Fruit fly (Drosophila melanogaster): ENCODE measurements around the gene mus302.

DNA sequence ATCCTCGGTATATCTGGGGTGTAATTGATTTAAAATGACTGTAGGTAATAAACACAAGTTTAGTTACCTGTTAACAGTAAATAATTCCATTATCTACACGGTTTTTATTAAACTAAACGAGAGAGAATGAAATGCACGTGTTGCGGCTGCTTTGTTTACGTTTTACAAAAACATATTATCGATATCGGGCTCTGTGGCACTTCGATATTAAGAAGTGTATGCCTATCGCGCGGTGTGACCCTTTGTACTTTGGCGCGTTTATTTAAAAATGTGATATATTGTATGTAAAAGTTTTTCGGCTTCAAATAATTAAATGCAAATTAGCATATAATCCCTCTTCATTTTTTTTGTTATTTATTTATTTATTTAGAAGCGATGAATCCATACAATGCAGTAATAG, 48.9 kb downstream of the mus302 start, which contains the start of gene Dbp73D:
- TF ChIP-seq Mnt (GFP tag; optimal IDR thresholded peaks at IDR 0.05) (peak; percentile 98), CG33017 (tag; optimal IDR thresholded peaks at IDR 0.05) (no peak), tj (GFP tag; optimal IDR thresholded peaks at IDR 0.05) (no peak), Hr96 (GFP tag; optimal IDR thresholded peaks at IDR 0.05) (no peak), CG7045 (GFP tag; optimal IDR thresholded peaks at IDR 0.05) (no peak), cic (GFP tag; optimal IDR thresholded peaks at IDR 0.05) (no peak), CG7101 (tag; optimal IDR thresholded peaks at IDR 0.05) (no peak), CG1620 (GFP tag; optimal IDR thresholded peaks at IDR 0.05) (no peak), CG5204 (GFP tag; optimal IDR thresholded peaks at IDR 0.05) (no peak), CG11617 (GFP tag; optimal IDR thresholded peaks at IDR 0.05) (no peak), pad (GFP tag; optimal IDR thresholded peaks at IDR 0.05) (no peak)

Data from whole organism, adult.